Fruit fly (Drosophila melanogaster): Measurements from ENCODE around the gene CG9922.

The CG9922 gene

dm6 chr3R:14052182-14053036 is 16.2 kb upstream of the CG9922 start (continued):
- TF ChIP-seq CG42726 (GFP tag; IDR thresholded peaks at IDR 0.05; ENCODE audit: partially characterized antibody) (no peak), ham (GFP tag; IDR thresholded peaks at IDR 0.05) (peak; percentile 83), bowl (GFP tag; IDR thresholded peaks at IDR 0.05) (peak; percentile 56; the same call in 1 of the 2 replicates), CG18599 (GFP tag; optimal IDR thresholded peaks at IDR 0.05) (peak; percentile 90), Xrp1 (GFP tag; IDR thresholded peaks at IDR 0.05) (peak; percentile 70), slp2 (GFP tag; optimal IDR thresholded peaks at IDR 0.05) (peak; percentile 66), stc (GFP tag; IDR thresholded peaks at IDR 0.05) (peak; percentile 74; the same call in 1 of the 2 replicates), NFAT (GFP tag; IDR thresholded peaks at IDR 0.05) (peak; percentile 92), CG10462 (GFP tag; optimal IDR thresholded peaks at IDR 0.05) (peak; percentile 22), CG18262 (tag; optimal IDR thresholded peaks at IDR 0.05) (peak; percentile 63), knrl (GFP tag; IDR thresholded peaks at IDR 0.05; ENCODE audit: partially characterized antibody) (no peak), CG2120 (GFP tag; optimal IDR thresholded peaks at IDR 0.05) (peak; percentile 97), gsb (GFP tag; IDR thresholded peaks at IDR 0.05) (peak; percentile 91), her (GFP tag; optimal IDR thresholded peaks at IDR 0.05) (peak; percentile 82), sqz (GFP tag; optimal IDR thresholded peaks at IDR 0.05) (peak; percentile 44), CG31441 (GFP tag; IDR thresholded peaks at IDR 0.05) (peak; percentile 76), sug (tag; optimal IDR thresholded peaks at IDR 0.05) (peak; percentile 82), tin (GFP tag; optimal IDR thresholded peaks at IDR 0.05) (peak; percentile 70), Neu2 (GFP tag; optimal IDR thresholded peaks at IDR 0.05; ENCODE audit: borderline replicate concordance) (no peak), gro (GFP tag; optimal IDR thresholded peaks at IDR 0.05) (peak; percentile 95), CG8944 (GFP tag; optimal IDR thresholded peaks at IDR 0.05) (peak; percentile 81), tio (GFP tag; optimal IDR thresholded peaks at IDR 0.05) (peak; percentile 85), Doc3 (GFP tag; IDR thresholded peaks at IDR 0.05; ENCODE audit: partially characterized antibody) (no peak), CG4424 (GFP tag; optimal IDR thresholded peaks at IDR 0.05) (peak; percentile 64), kni (GFP tag; optimal IDR thresholded peaks at IDR 0.05) (no peak), CG30020 (tag; optimal IDR thresholded peaks at IDR 0.05) (peak; percentile 18), CG7839 (tag; optimal IDR thresholded peaks at IDR 0.05) (peak; percentile 92), so (GFP tag; IDR thresholded peaks at IDR 0.05) (peak; percentile 65; the same call in 2 of the 3 replicates), CG13296 (GFP tag; optimal IDR thresholded peaks at IDR 0.05) (peak; percentile 89), kah (GFP tag; optimal IDR thresholded peaks at IDR 0.05) (peak; percentile 29), aop (GFP tag; IDR thresholded peaks at IDR 0.05) (no peak), prd (optimal IDR thresholded peaks at IDR 0.05) (no peak), prd (GFP tag; IDR thresholded peaks at IDR 0.05) (peak; percentile 87), mirr (GFP tag; optimal IDR thresholded peaks at IDR 0.05) (peak; percentile 42), HmgD (GFP tag; optimal IDR thresholded peaks at IDR 0.05) (peak; percentile 40), pum (GFP tag; optimal IDR thresholded peaks at IDR 0.05) (peak; percentile 78), bbx (GFP tag; IDR thresholded peaks at IDR 0.05; ENCODE audit: partially characterized antibody) (no peak), onecut (GFP tag; IDR thresholded peaks at IDR 0.05) (peak; percentile 27), H15 (GFP tag; IDR thresholded peaks at IDR 0.05) (peak; percentile 80), CG9876 (GFP tag; optimal IDR thresholded peaks at IDR 0.05) (peak; percentile 69), lmd (GFP tag; IDR thresholded peaks at IDR 0.05) (peak; percentile 94), Opbp (GFP tag; IDR thresholded peaks at IDR 0.05; ENCODE audit: partially characterized antibody) (no peak), Eip74EF (GFP tag; optimal IDR thresholded peaks at IDR 0.05) (peak in 1 of 2 experiments; percentile 45), CG9727 (GFP tag; optimal IDR thresholded peaks at IDR 0.05) (peak; percentile 86), CG12299 (tag; optimal IDR thresholded peaks at IDR 0.05) (peak; percentile 76), az2 (GFP tag; optimal IDR thresholded peaks at IDR 0.05) (peak; percentile 72), Oaz (GFP tag; IDR thresholded peaks at IDR 0.05) (peak; percentile 63), CG31388 (GFP tag; optimal IDR thresholded peaks at IDR 0.05) (peak; percentile 25), CG6813 (GFP tag; optimal IDR thresholded peaks at IDR 0.05) (peak; percentile 82), CTCF (GFP tag; optimal IDR thresholded peaks at IDR 0.05) (peak; percentile 4)
